Worm (Caenorhabditis elegans): ENCODE measurements around the gene coq-6.

DNA sequence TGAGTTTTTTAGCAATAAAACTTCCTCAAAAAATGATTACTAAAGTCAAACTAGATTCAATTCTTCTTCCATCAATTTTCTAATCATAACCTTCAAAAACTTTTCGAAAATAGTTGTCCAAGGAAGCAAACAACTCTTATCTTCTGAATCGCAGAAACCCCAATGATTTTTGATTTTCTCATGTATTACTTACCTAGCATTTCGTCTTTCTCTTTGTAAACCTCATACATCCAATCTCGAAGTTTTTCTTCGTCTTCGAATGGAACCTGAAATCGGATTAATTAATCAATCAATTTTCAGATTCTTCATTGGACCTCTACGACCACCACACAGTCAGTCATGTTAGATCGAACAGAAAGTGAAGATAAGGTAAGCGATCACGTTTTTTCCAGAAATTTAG, 7.9 kb upstream of the coq-6 start, which contains the start of gene K07B1.4:
- TF ChIP-seq elt-3 (tag; optimal IDR thresholded peaks at IDR 0.05), result no peak
- no peak for TF ChIP-seq mef-2 (tag; optimal IDR thresholded peaks at IDR 0.05)
- TF ChIP-seq lir-3 (tag; optimal IDR thresholded peaks at IDR 0.05; ENCODE audit: poor library complexity), result no peak
- no peak for TF ChIP-seq egl-27 (tag; optimal IDR thresholded peaks at IDR 0.05)
- no peak for TF ChIP-seq fos-1 (tag; optimal IDR thresholded peaks at IDR 0.05)
- no peak for TF ChIP-seq aha-1 (tag; optimal IDR thresholded peaks at IDR 0.05)
- TF ChIP-seq ama-1 (optimal IDR thresholded peaks at IDR 0.05), result no peak
- no peak for TF ChIP-seq lin-39 (tag; optimal IDR thresholded peaks at IDR 0.05)
- TF ChIP-seq mdl-1 (tag; optimal IDR thresholded peaks at IDR 0.05), result no peak

Measured in whole organism, L1 larva.